Worm (Caenorhabditis elegans) whole organism, L4 larva: ENCODE results near the gene B0546.3.

ENCODE experiments used
- dmd-9 ChIP-seq: fragments of 200-800 bp; sonication (Bioruptor generic); IDR thresholded peaks from 2 replicates; pipeline ENCODE4 v1.3.6; 2022; ENCODE audit warnings: missing genetic modification reagents, missing genetic modification characterization, missing compliant biosample characterization
- madf-9 ChIP-seq: fragments of 200-800 bp; sonication (Bioruptor generic); conservative IDR thresholded peaks from 2 replicates; pipeline ENCODE4 v1.3.6; 2022; ENCODE audit warnings: missing genetic modification reagents, missing genetic modification characterization, missing compliant biosample characterization
- nhr-11 ChIP-seq: fragments of 150-350 bp; optimal IDR thresholded peaks from 2 replicates; lab custom pipeline; 2014; ENCODE audit warnings: missing biosample characterization, missing genetic modification characterization

DNA sequence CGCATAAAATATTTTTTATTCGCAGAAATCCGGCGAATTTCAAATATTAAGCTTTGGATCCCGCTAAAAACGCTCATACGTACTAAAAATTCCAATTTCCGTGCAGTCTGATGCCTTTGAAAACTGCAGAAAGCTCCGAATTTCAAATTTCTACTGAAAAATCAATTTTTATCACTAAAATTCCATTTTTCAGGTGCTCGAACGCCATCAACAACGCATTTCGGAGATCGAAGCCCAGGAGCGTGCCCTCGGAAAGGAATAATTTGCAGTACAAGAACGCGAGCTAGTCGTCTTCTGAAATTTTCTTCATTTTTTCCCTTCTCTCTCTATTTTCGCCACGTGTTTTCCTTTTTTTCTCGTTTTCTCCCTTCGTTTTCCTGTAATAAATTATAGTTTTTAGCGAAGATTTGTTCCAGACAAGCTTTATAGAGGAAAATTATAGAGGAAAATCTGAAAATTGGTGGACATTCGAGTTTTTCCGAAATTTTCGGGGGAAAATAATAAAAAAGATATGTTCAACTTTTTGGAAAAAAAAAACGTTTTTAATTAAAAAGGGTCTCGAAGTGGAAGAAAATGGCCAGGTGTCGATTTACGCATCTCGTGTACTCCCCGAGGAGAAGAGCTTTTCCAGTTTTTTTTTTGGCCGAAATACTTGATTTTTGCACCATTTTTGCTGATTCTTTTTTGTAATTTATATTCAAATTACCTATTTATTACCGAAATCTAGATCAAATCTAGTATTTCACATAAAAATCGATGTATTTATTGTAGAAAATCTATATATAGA, 4.1 kb upstream of the B0546.3 start:
- no peak for TF ChIP-seq dmd-9 (GFP tag; lab: Robert Waterston, UW)
- no peak for TF ChIP-seq madf-9
- TF ChIP-seq nhr-11 (tag; lab: Kevin White, UChicago), result no peak
